Fruit fly (Drosophila melanogaster) whole organism, embryonic: ENCODE results near the gene RpS29.

ENCODE experiments used
- CG33557 ChIP-seq: fragments of 200-800 bp; sonication (Bioruptor generic); optimal IDR thresholded peaks from 2 replicates; lab custom pipeline; 2019; ENCODE audit warnings: missing biosample characterization, mild to moderate bottlenecking, missing genetic modification characterization, moderate library complexity
- CG34376 ChIP-seq: fragments of 200-800 bp; sonication (Bioruptor generic); optimal IDR thresholded peaks from 2 replicates; lab custom pipeline; 2018; ENCODE audit warnings: missing biosample characterization, mild to moderate bottlenecking, missing genetic modification characterization
- Sry-β ChIP-seq: fragments of 200-800 bp; sonication (Bioruptor generic); optimal IDR thresholded peaks from 2 replicates; lab custom pipeline; 2018; ENCODE audit warnings: missing biosample characterization, mild to moderate bottlenecking, missing genetic modification characterization, moderate library complexity

DNA sequence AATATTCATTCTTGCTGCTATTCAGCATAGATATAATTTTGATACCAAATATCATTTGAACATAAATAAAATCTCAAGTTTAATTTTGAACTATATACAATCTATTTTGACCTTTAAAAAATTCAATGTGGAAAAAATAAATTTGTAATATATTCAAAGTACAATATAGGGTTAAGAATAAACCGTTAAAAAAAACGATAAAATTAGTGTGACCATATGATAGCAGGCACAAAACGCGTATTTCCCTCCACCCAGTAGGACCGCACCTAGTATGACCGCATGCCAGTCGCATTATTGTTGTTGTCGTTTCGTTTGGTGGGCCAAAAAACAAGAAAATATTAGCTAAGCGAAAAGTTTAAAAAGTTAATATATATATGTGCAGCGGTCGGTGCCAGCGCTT, 15.2 kb downstream of the RpS29 start, which contains the start of gene CG8516:
- TF ChIP-seq CG33557 (GFP tag; lab: Kevin White, UChicago) (no peak), Sry-β (GFP tag; lab: Kevin White, UChicago) (peak; percentile 80), CG34376 (GFP tag; lab: Kevin White, UChicago) (peak; percentile 12)
